Fruit fly (Drosophila melanogaster) whole organism, embryonic: ENCODE results near the gene SP555.

ENCODE experiments used
- Atf-2 ChIP-seq: fragments of 200-800 bp; sonication (Bioruptor generic); optimal IDR thresholded peaks from 2 replicates; lab custom pipeline; 2016; ENCODE audit warnings: missing biosample characterization, missing genetic modification characterization
- CG10274 ChIP-seq: fragments of 200-800 bp; sonication (Bioruptor generic); optimal IDR thresholded peaks from 3 replicates; lab custom pipeline; 2017; ENCODE audit warnings: missing biosample characterization, mild to moderate bottlenecking, missing genetic modification characterization
- CG10321 ChIP-seq: fragments of 200-800 bp; sonication (Bioruptor generic); IDR thresholded peaks from 2 replicates; pipeline ENCODE4 v1.3.6; 2022; ENCODE audit warnings: missing biosample characterization, missing genetic modification characterization
- CG12942 ChIP-seq: fragments of 200-800 bp; sonication (Bioruptor generic); optimal IDR thresholded peaks from 3 replicates; lab custom pipeline; 2016; ENCODE audit warnings: missing biosample characterization, missing genetic modification characterization
- CG15269 ChIP-seq: fragments of 200-800 bp; sonication (Bioruptor generic); optimal IDR thresholded peaks from 2 replicates; lab custom pipeline; 2018; ENCODE audit warnings: missing biosample characterization, mild to moderate bottlenecking, missing genetic modification characterization, moderate library complexity
- CG17361 ChIP-seq: fragments of 200-800 bp; sonication (Bioruptor generic); IDR thresholded peaks from 3 replicates; pipeline ENCODE4 v1.3.6; 2022; ENCODE audit warnings: missing biosample characterization, missing genetic modification characterization
- CG1792 ChIP-seq: fragments of 200-800 bp; sonication (Bioruptor generic); optimal IDR thresholded peaks from 2 replicates; lab custom pipeline; 2016; ENCODE audit warnings: missing biosample characterization, missing genetic modification characterization
- CG31441 ChIP-seq: fragments of 200-800 bp; sonication (Bioruptor generic); IDR thresholded peaks from 2 replicates; pipeline ENCODE4 v1.3.6; 2022; ENCODE audit warnings: missing biosample characterization, missing genetic modification characterization
- CG3163 ChIP-seq: fragments of 200-800 bp; sonication (Bioruptor generic); optimal IDR thresholded peaks from 3 replicates; lab custom pipeline; 2016; ENCODE audit warnings: missing biosample characterization, missing genetic modification characterization
- CG3281 ChIP-seq: fragments of 200-800 bp; sonication (Bioruptor generic); optimal IDR thresholded peaks from 3 replicates; lab custom pipeline; 2017; ENCODE audit warnings: missing biosample characterization, mild to moderate bottlenecking, missing genetic modification characterization
- CG34224 ChIP-seq: fragments of 200-800 bp; sonication (Bioruptor generic); IDR thresholded peaks from 3 replicates; pipeline ENCODE4 v1.3.6; 2022; ENCODE audit warnings: missing biosample characterization, missing genetic modification characterization; ENCODE audit not compliant: partially characterized antibody
- CG3995 ChIP-seq: fragments of 200-800 bp; sonication (Bioruptor generic); optimal IDR thresholded peaks from 3 replicates; lab custom pipeline; 2016; ENCODE audit warnings: missing biosample characterization, missing genetic modification characterization
- CG4854 ChIP-seq: fragments of 200-800 bp; sonication (Bioruptor generic); optimal IDR thresholded peaks from 2 replicates; lab custom pipeline; 2016; ENCODE audit warnings: missing biosample characterization, missing genetic modification characterization, inconsistent platforms
- CG7271 ChIP-seq: fragments of 200-800 bp; sonication (Bioruptor generic); optimal IDR thresholded peaks from 2 replicates; lab custom pipeline; 2018; ENCODE audit warnings: missing biosample characterization, mild to moderate bottlenecking, missing genetic modification characterization, moderate library complexity
- CG9215 ChIP-seq: fragments of 200-800 bp; sonication (Bioruptor generic); IDR thresholded peaks from 2 replicates; pipeline ENCODE4 v1.3.6; 2022; ENCODE audit warnings: missing biosample characterization, missing genetic modification characterization
- D ChIP-seq, 2 experiments: fragments of 200-800 bp in 1 of 2; fragments of >200 bp in 1 of 2; sonication (Bioruptor generic) in 1 of 2; optimal IDR thresholded peaks; 2 replicates in 1 of 2; 3 replicates in 1 of 2; lab custom pipeline; 2017; ENCODE audit warnings: mild to moderate bottlenecking in 1 of 2, missing biosample characterization in 1 of 2, missing genetic modification characterization in 1 of 2, missing genetic modification reagents in 1 of 2
- Dll ChIP-seq: fragments of 200-800 bp; sonication (Bioruptor generic); IDR thresholded peaks from 4 replicates; pipeline ENCODE4 v1.3.6; 2022; ENCODE audit warnings: missing biosample characterization, missing genetic modification characterization; ENCODE audit not compliant: partially characterized antibody
- Fer2 ChIP-seq: fragments of 200-800 bp; sonication (Bioruptor generic); optimal IDR thresholded peaks from 2 replicates; lab custom pipeline; 2018; ENCODE audit warnings: missing biosample characterization, mild to moderate bottlenecking, missing genetic modification characterization, moderate library complexity
- Fer3 ChIP-seq: fragments of 200-800 bp; sonication (Bioruptor generic); optimal IDR thresholded peaks from 2 replicates; lab custom pipeline; 2018; ENCODE audit warnings: missing biosample characterization, mild to moderate bottlenecking, missing genetic modification characterization, moderate library complexity
- H2.0 ChIP-seq: fragments of 200-800 bp; sonication (Bioruptor generic); IDR thresholded peaks from 2 replicates; pipeline ENCODE4 v1.3.6; 2022; ENCODE audit warnings: missing biosample characterization, missing genetic modification characterization
- Hr78 ChIP-seq, 2 experiments: fragments of 200-800 bp in 1 of 2; fragments of >200 bp in 1 of 2; sonication (Bioruptor generic) in 1 of 2; optimal IDR thresholded peaks; 2 replicates each; lab custom pipeline; 2017 to 2019; ENCODE audit warnings: missing biosample characterization in 2 of 2, missing genetic modification characterization in 2 of 2, mild to moderate bottlenecking in 1 of 2, moderate library complexity in 1 of 2
- MTF-1 ChIP-seq: fragments of 200-800 bp; sonication (Bioruptor generic); optimal IDR thresholded peaks from 2 replicates; lab custom pipeline; 2018; ENCODE audit warnings: missing biosample characterization, mild to moderate bottlenecking, missing genetic modification characterization, borderline replicate concordance
- Mad ChIP-seq: fragments of 200-800 bp; sonication (Bioruptor generic); optimal IDR thresholded peaks from 2 replicates; lab custom pipeline; 2016; ENCODE audit warnings: missing biosample characterization, missing genetic modification characterization
- Neu2 ChIP-seq: fragments of 200-800 bp; sonication (Bioruptor generic); optimal IDR thresholded peaks from 3 replicates; lab custom pipeline; 2016; ENCODE audit warnings: missing biosample characterization, missing genetic modification characterization, borderline replicate concordance
- Sox102F ChIP-seq: fragments of 200-800 bp; sonication (Bioruptor generic); optimal IDR thresholded peaks from 2 replicates; lab custom pipeline; 2018; ENCODE audit warnings: missing biosample characterization, mild to moderate bottlenecking, missing genetic modification characterization, moderate library complexity
- Spps ChIP-seq: fragments of 200-800 bp; sonication (Bioruptor generic); optimal IDR thresholded peaks from 2 replicates; lab custom pipeline; 2018; ENCODE audit warnings: missing biosample characterization, mild to moderate bottlenecking, missing genetic modification characterization
- Taf1 ChIP-seq: fragments of 200-800 bp; sonication (Bioruptor generic); IDR thresholded peaks from 2 replicates; pipeline ENCODE4 v1.3.6; 2022; ENCODE audit warnings: missing biosample characterization, missing genetic modification characterization
- ap ChIP-seq: fragments of 200-800 bp; sonication (Bioruptor generic); IDR thresholded peaks from 2 replicates; pipeline ENCODE4 v1.3.6; 2022; ENCODE audit warnings: missing biosample characterization, missing genetic modification characterization
- ase ChIP-seq: fragments of 200-800 bp; sonication (Bioruptor generic); IDR thresholded peaks from 3 replicates; pipeline ENCODE4 v1.3.6; 2022; ENCODE audit warnings: missing biosample characterization, missing genetic modification characterization
- br ChIP-seq: fragments of >200 bp; optimal IDR thresholded peaks from 2 replicates; lab custom pipeline; 2017
- cato ChIP-seq: fragments of 200-800 bp; sonication (Bioruptor generic); optimal IDR thresholded peaks from 2 replicates; lab custom pipeline; 2016; ENCODE audit warnings: missing biosample characterization, missing genetic modification characterization, borderline replicate concordance
- dimm ChIP-seq: fragments of 200-800 bp; sonication (Bioruptor generic); IDR thresholded peaks from 2 replicates; pipeline ENCODE4 v1.3.6; 2022; ENCODE audit warnings: missing biosample characterization, missing genetic modification characterization
- ems ChIP-seq: fragments of 200-800 bp; sonication (Bioruptor generic); optimal IDR thresholded peaks from 3 replicates; lab custom pipeline; 2016; ENCODE audit warnings: missing biosample characterization, missing genetic modification characterization
- eve ChIP-seq, 2 experiments: fragments of >200 bp; optimal IDR thresholded peaks; 2 replicates each; lab custom pipeline; 2017; ENCODE audit warnings: missing biosample characterization in 2 of 2, missing genetic modification characterization in 2 of 2
- gcm2 ChIP-seq: fragments of 200-800 bp; sonication (Bioruptor generic); optimal IDR thresholded peaks from 2 replicates; lab custom pipeline; 2016; ENCODE audit warnings: missing biosample characterization, missing genetic modification characterization
- gt ChIP-seq: fragments of 200-800 bp; sonication (Bioruptor generic); IDR thresholded peaks from 2 replicates; pipeline ENCODE4 v1.3.6; 2022; ENCODE audit warnings: missing biosample characterization, missing genetic modification characterization
- hb ChIP-seq: fragments of 200-800 bp; sonication (Bioruptor generic); IDR thresholded peaks from 3 replicates; pipeline ENCODE4 v1.3.6; 2022; ENCODE audit warnings: missing biosample characterization, missing genetic modification characterization; ENCODE audit not compliant: partially characterized antibody
- lbe ChIP-seq: fragments of 200-800 bp; sonication (Bioruptor generic); optimal IDR thresholded peaks from 2 replicates; lab custom pipeline; 2016; ENCODE audit warnings: missing biosample characterization, mild to moderate bottlenecking, missing genetic modification characterization
- pb ChIP-seq: fragments of 200-800 bp; sonication (Bioruptor generic); optimal IDR thresholded peaks from 3 replicates; lab custom pipeline; 2016; ENCODE audit warnings: missing biosample characterization, missing genetic modification characterization
- peb ChIP-seq: fragments of 200-800 bp; sonication (Bioruptor generic); IDR thresholded peaks from 2 replicates; pipeline ENCODE4 v1.3.6; 2022; ENCODE audit warnings: missing biosample characterization, missing genetic modification characterization
- pnt ChIP-seq: fragments of 200-800 bp; sonication (Bioruptor generic); optimal IDR thresholded peaks from 3 replicates; lab custom pipeline; 2016; ENCODE audit warnings: missing biosample characterization, missing genetic modification characterization
- prd ChIP-seq, 3 experiments: fragments of >200 bp in 2 of 3; fragments of 200-800 bp in 1 of 3; sonication (Bioruptor generic) in 1 of 3; optimal IDR thresholded peaks in 2 of 3; IDR thresholded peaks in 1 of 3; 2 replicates in 2 of 3; 3 replicates in 1 of 3; pipeline versions ENCODE4 v1.3.6 to Lab custom; 2017 to 2022; ENCODE audit warnings: missing biosample characterization in 1 of 3, missing genetic modification characterization in 1 of 3
- salm ChIP-seq: fragments of 200-800 bp; sonication (Bioruptor generic); optimal IDR thresholded peaks from 2 replicates; lab custom pipeline; 2018; ENCODE audit warnings: missing biosample characterization, mild to moderate bottlenecking, missing genetic modification characterization
- sqz ChIP-seq: fragments of 200-800 bp; sonication (Bioruptor generic); optimal IDR thresholded peaks from 3 replicates; lab custom pipeline; 2018; ENCODE audit warnings: missing biosample characterization, mild to moderate bottlenecking, missing genetic modification characterization
- ssp ChIP-seq: fragments of 200-800 bp; sonication (Bioruptor generic); IDR thresholded peaks from 2 replicates; pipeline ENCODE4 v1.3.6; 2022; ENCODE audit warnings: missing biosample characterization, missing genetic modification characterization
- stc ChIP-seq: fragments of 200-800 bp; sonication (Bioruptor generic); IDR thresholded peaks from 2 replicates; pipeline ENCODE4 v1.3.6; 2022; ENCODE audit warnings: missing biosample characterization, missing genetic modification characterization
- tin ChIP-seq: fragments of 200-800 bp; sonication (Bioruptor generic); optimal IDR thresholded peaks from 3 replicates; lab custom pipeline; 2016; ENCODE audit warnings: missing biosample characterization, missing genetic modification characterization
- tx ChIP-seq: fragments of 200-800 bp; sonication (Bioruptor generic); optimal IDR thresholded peaks from 2 replicates; lab custom pipeline; 2016; ENCODE audit warnings: missing biosample characterization, missing genetic modification characterization
- z ChIP-seq: fragments of 200-800 bp; sonication (Bioruptor generic); IDR thresholded peaks from 3 replicates; pipeline ENCODE4 v1.3.6; 2022; ENCODE audit warnings: missing biosample characterization, missing genetic modification characterization

SP555 gene

DNA sequence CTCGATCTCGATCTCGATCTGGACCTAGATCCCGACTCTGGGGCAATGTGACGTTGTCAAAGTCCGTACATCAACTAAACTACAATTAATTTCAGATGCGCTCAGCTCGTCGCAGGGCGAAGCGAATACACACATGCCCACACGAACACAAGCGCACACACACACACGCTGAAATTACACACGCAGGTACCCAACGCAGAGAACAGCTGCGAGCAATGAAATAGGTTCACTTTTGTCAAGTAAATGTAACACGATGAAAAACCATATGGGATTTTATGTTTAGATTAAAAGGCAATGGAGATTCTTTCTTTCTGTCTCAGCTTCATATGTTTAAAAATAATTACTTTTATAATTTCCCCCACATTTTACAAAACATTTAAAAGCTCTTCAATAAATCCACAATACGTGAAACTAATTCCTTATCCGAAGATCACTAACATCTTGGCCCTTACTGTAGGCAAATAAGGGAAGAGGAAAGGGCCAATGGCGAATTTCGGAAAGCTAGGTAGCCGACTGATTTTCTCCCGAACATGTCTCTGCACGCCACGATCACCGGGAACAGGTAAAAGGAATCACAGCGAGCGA, 37.1 kb upstream of the SP555 start (continued):
- TF ChIP-seq cato (GFP tag; lab: Kevin White, UChicago) (peak; percentile 21), CG3163 (GFP tag; lab: Kevin White, UChicago) (no peak), CG34224 (GFP tag; lab: Robert Waterston, UW) (no peak), Fer2 (tag; lab: Kevin White, UChicago) (peak; percentile 75), ems (GFP tag; lab: Kevin White, UChicago) (peak; percentile 59), Fer3 (tag; lab: Kevin White, UChicago) (peak; percentile 76), tx (GFP tag; lab: Kevin White, UChicago) (peak; percentile 51), CG17361 (GFP tag; lab: Robert Waterston, UW) (peak; percentile 84), peb (GFP tag; lab: Robert Waterston, UW) (peak; percentile 78), salm (tag; lab: Kevin White, UChicago) (peak; percentile 63), z (GFP tag; lab: Robert Waterston, UW) (no peak), ap (peak; percentile 26; the same call in 1 of the 2 replicates), sqz (GFP tag; lab: Kevin White, UChicago) (peak; percentile 76), CG4854 (GFP tag; lab: Kevin White, UChicago) (peak; percentile 49), Sox102F (GFP tag; lab: Kevin White, UChicago) (peak; percentile 77), gcm2 (GFP tag; lab: Kevin White, UChicago) (peak; percentile 71), Neu2 (GFP tag; lab: Kevin White, UChicago) (peak; percentile 45), br (no peak), lbe (GFP tag; lab: Kevin White, UChicago) (peak; percentile 86), pb (peak; percentile 57), CG15269 (peak; percentile 84), CG9215 (GFP tag; lab: Robert Waterston, UW) (peak; percentile 64), ase (GFP tag; lab: Robert Waterston, UW) (peak; percentile 48; the same call in 2 of the 3 replicates), pnt (peak; percentile 73), hb (GFP tag; lab: Robert Waterston, UW) (no peak), gt (no peak), CG12942 (GFP tag; lab: Kevin White, UChicago) (peak; percentile 54), dimm (GFP tag; lab: Robert Waterston, UW) (peak; percentile 67), Mad (GFP tag; lab: Kevin White, UChicago) (peak; percentile 70), CG10274 (GFP tag; lab: Kevin White, UChicago) (peak; percentile 38), CG31441 (peak; percentile 87), prd (optimal IDR thresholded peaks at IDR 0.05; lab: Kevin White, UChicago) (no peak), prd (GFP tag; IDR thresholded peaks at IDR 0.05; lab: Robert Waterston, UW) (peak; percentile 86), tin (GFP tag; lab: Kevin White, UChicago) (peak; percentile 74), eve (GFP tag; optimal IDR thresholded peaks at IDR 0.05; lab: Kevin White, UChicago) (peak in 1 of 2 experiments; percentile 85), CG7271 (peak; percentile 58), Taf1 (peak; percentile 71), D (optimal IDR thresholded peaks at IDR 0.05; lab: Kevin White, UChicago) (no peak), D (GFP tag; optimal IDR thresholded peaks at IDR 0.05; lab: Kevin White, UChicago) (peak; percentile 78), Hr78 (GFP tag; optimal IDR thresholded peaks at IDR 0.05; lab: Kevin White, UChicago) (peak in 1 of 2 experiments; percentile 60), Dll (GFP tag; lab: Robert Waterston, UW) (no peak), Atf-2 (GFP tag; lab: Kevin White, UChicago) (peak; percentile 66), CG1792 (GFP tag; lab: Kevin White, UChicago) (peak; percentile 9), CG3281 (GFP tag; lab: Kevin White, UChicago) (peak; percentile 88), Spps (tag; lab: Kevin White, UChicago) (peak; percentile 55), CG10321 (no peak), H2.0 (GFP tag; lab: Robert Waterston, UW) (peak; percentile 62), MTF-1 (peak; percentile 28), ssp (GFP tag; lab: Robert Waterston, UW) (peak; percentile 35), CG3995 (GFP tag; lab: Kevin White, UChicago) (peak; percentile 30), stc (GFP tag; lab: Robert Waterston, UW) (peak; percentile 73)
